Fruit fly (Drosophila melanogaster) whole organism, adult: Measurements from ENCODE around the gene CG42271.

ENCODE experiments used
- CG11617 ChIP-seq: fragments of 200-800 bp; sonication (Bioruptor generic); optimal IDR thresholded peaks from 2 replicates; lab custom pipeline; 2017; ENCODE audit warnings: mild to moderate bottlenecking, missing biosample characterization, missing genetic modification reagents, missing genetic modification characterization
- CG12768 ChIP-seq: fragments of 200-800 bp; sonication (Bioruptor generic); optimal IDR thresholded peaks from 2 replicates; lab custom pipeline; 2017; ENCODE audit warnings: missing biosample characterization, missing genetic modification characterization, mild to moderate bottlenecking, moderate library complexity, missing genetic modification reagents
- CG14711 ChIP-seq: fragments of 200-800 bp; sonication (Bioruptor generic); optimal IDR thresholded peaks from 2 replicates; lab custom pipeline; 2018; ENCODE audit warnings: missing biosample characterization, mild to moderate bottlenecking, missing genetic modification characterization, moderate library complexity
- CG1620 ChIP-seq: fragments of 200-800 bp; sonication (Bioruptor generic); optimal IDR thresholded peaks from 2 replicates; lab custom pipeline; 2016; ENCODE audit warnings: missing biosample characterization, missing genetic modification characterization
- CG33017 ChIP-seq: fragments of 200-800 bp; sonication (Bioruptor generic); optimal IDR thresholded peaks from 2 replicates; lab custom pipeline; 2018; ENCODE audit warnings: missing biosample characterization, mild to moderate bottlenecking, missing genetic modification characterization, moderate library complexity
- CG5204 ChIP-seq: fragments of 200-800 bp; sonication (Bioruptor generic); optimal IDR thresholded peaks from 2 replicates; lab custom pipeline; 2016; ENCODE audit warnings: missing biosample characterization, missing genetic modification characterization
- CG7045 ChIP-seq: fragments of 200-800 bp; sonication (Bioruptor generic); optimal IDR thresholded peaks from 2 replicates; lab custom pipeline; 2017; ENCODE audit warnings: missing biosample characterization, mild to moderate bottlenecking, missing genetic modification characterization
- CG7101 ChIP-seq: fragments of 200-800 bp; sonication (Bioruptor generic); optimal IDR thresholded peaks from 2 replicates; lab custom pipeline; 2018; ENCODE audit warnings: missing biosample characterization, mild to moderate bottlenecking, missing genetic modification characterization, moderate library complexity
- Clk ChIP-seq: fragments of 200-800 bp; sonication (Bioruptor generic); optimal IDR thresholded peaks from 2 replicates; lab custom pipeline; 2017; ENCODE audit warnings: missing biosample characterization, missing genetic modification characterization
- Crg-1 ChIP-seq: fragments of 200-800 bp; sonication (Bioruptor generic); optimal IDR thresholded peaks from 2 replicates; lab custom pipeline; 2016; ENCODE audit warnings: missing biosample characterization, missing genetic modification characterization
- Hr96 ChIP-seq: fragments of 200-800 bp; sonication (Bioruptor generic); optimal IDR thresholded peaks from 2 replicates; lab custom pipeline; 2016; ENCODE audit warnings: missing biosample characterization, missing genetic modification characterization
- Mnt ChIP-seq: fragments of 200-800 bp; sonication (Bioruptor generic); optimal IDR thresholded peaks from 2 replicates; lab custom pipeline; 2016; ENCODE audit warnings: missing biosample characterization, mild to moderate bottlenecking, missing genetic modification characterization
- bab1 ChIP-seq: fragments of 200-800 bp; sonication (Bioruptor generic); optimal IDR thresholded peaks from 3 replicates; lab custom pipeline; 2019; ENCODE audit warnings: missing biosample characterization, mild to moderate bottlenecking, missing genetic modification characterization, moderate library complexity
- cic ChIP-seq: fragments of 200-800 bp; sonication (Bioruptor generic); optimal IDR thresholded peaks from 2 replicates; lab custom pipeline; 2017; ENCODE audit warnings: missing biosample characterization, mild to moderate bottlenecking, missing genetic modification characterization, moderate library complexity
- cnc ChIP-seq, 2 experiments: fragments of >200 bp; optimal IDR thresholded peaks; 2 replicates each; lab custom pipeline; 2017
- kay ChIP-seq: fragments of 200-800 bp; sonication (Bioruptor generic); peaks from one replicate; lab custom pipeline; 2016; ENCODE audit warnings: missing biosample characterization, missing genetic modification characterization, borderline replicate concordance
- ovo ChIP-seq: fragments of 200-800 bp; sonication (Bioruptor generic); optimal IDR thresholded peaks from 2 replicates; lab custom pipeline; 2016; ENCODE audit warnings: missing biosample characterization, missing genetic modification characterization
- pad ChIP-seq: fragments of 200-800 bp; sonication (Bioruptor generic); optimal IDR thresholded peaks from 3 replicates; lab custom pipeline; 2017; ENCODE audit warnings: missing biosample characterization, missing genetic modification characterization, mild to moderate bottlenecking, moderate library complexity, missing genetic modification reagents
- tj ChIP-seq: fragments of 200-800 bp; sonication (Bioruptor generic); optimal IDR thresholded peaks from 3 replicates; lab custom pipeline; 2017; ENCODE audit warnings: missing biosample characterization, mild to moderate bottlenecking, missing genetic modification characterization, moderate library complexity
- toe ChIP-seq: fragments of 200-800 bp; sonication (Bioruptor generic); optimal IDR thresholded peaks from 2 replicates; lab custom pipeline; 2016; ENCODE audit warnings: missing biosample characterization, missing genetic modification characterization

Gene CG42271

dm6 chrX:14184062-14184611 lies 49.7 kb downstream of the CG42271 start, which contains the start of gene CG32603:
TSS of gene CG32603 (plus strand) at chrX:14184561.
- TF ChIP-seq Mnt (GFP tag; lab: Kevin White, UChicago) (no peak), pad (no peak), Crg-1 (no peak), CG7045 (GFP tag; lab: Kevin White, UChicago) (no peak), CG5204 (GFP tag; lab: Kevin White, UChicago) (no peak), kay (GFP tag; lab: Kevin White, UChicago) (no peak), CG12768 (no peak), cnc (optimal IDR thresholded peaks at IDR 0.05; lab: Kevin White, UChicago) (no peak)

dm6 chrX:14180728-14181127 lies 53.1 kb downstream of the CG42271 start, which contains the start of gene CG11584:
TSS of gene CG11584 (plus strand) at chrX:14181028.
- TF ChIP-seq toe (GFP tag; lab: Kevin White, UChicago) (no peak), CG7101 (no peak), CG14711 (tag; lab: Kevin White, UChicago) (no peak), Crg-1 (no peak), CG7045 (GFP tag; lab: Kevin White, UChicago) (no peak), cic (GFP tag; lab: Kevin White, UChicago) (no peak), pad (no peak), CG12768 (no peak), kay (GFP tag; lab: Kevin White, UChicago) (no peak), CG33017 (tag; lab: Kevin White, UChicago) (no peak), CG11617 (GFP tag; lab: Kevin White, UChicago) (no peak), ovo (GFP tag; lab: Kevin White, UChicago) (no peak), CG5204 (GFP tag; lab: Kevin White, UChicago) (no peak), CG1620 (no peak), cnc (optimal IDR thresholded peaks at IDR 0.05; lab: Kevin White, UChicago) (no peak), bab1 (GFP tag; lab: Kevin White, UChicago) (no peak), Clk (GFP tag; lab: Kevin White, UChicago) (no peak), Hr96 (GFP tag; lab: Kevin White, UChicago) (no peak), Mnt (GFP tag; lab: Kevin White, UChicago) (no peak), tj (GFP tag; lab: Kevin White, UChicago) (no peak)
